Fruit fly (Drosophila melanogaster) S2 (cell line): ENCODE measurements around the gene yellow-g2.

Experiments used
- CG8478 ChIP-seq: fragments of >200 bp; optimal IDR thresholded peaks from 2 replicates; lab custom pipeline; 2018
- CTCF ChIP-seq, 2 experiments: fragments of >200 bp; optimal IDR thresholded peaks; 2 replicates each; lab custom pipeline; 2018

DNA sequence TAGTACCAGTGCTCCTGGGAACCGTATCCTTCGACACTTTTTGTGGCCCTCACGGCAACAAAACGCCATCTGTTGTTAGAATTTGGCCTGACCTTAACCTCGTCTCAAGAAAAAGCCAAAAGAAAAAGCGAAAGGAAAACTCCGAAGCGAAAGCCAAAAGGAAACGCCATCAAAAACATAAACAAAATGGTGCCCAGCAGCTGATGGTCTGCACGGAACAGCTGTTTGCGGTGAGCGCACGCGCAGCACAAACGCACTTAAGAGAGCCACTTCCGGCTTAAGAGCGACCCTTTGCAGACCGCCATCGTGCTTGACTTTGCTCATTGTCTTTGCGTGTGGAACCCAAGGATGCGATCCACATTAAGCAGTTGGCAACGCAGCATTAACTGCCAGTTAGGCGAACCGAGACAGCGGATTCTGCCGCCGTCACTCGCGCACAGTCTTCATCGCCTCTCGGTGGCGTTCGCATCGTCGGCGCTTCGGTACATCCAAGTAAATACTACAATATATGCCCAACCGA is 46.0 kb downstream of the yellow-g2 start, which contains the start of gene MsR1:
- TF ChIP-seq CG8478 (lab: Kevin White, UChicago) (no peak), CTCF (optimal IDR thresholded peaks at IDR 0.05; lab: Kevin White, UChicago) (no peak)
